Worm (Caenorhabditis elegans) whole organism, mixed stage, embryonic: Measurements from ENCODE around the gene taf-6.1.

Source experiments
- ces-1 ChIP-seq: fragments of 150-350 bp; optimal IDR thresholded peaks from 2 replicates; lab custom pipeline; 2014; ENCODE audit warnings: missing biosample characterization, missing genetic modification reagents, missing genetic modification characterization
- cnd-1 ChIP-seq: fragments of 200-800 bp; sonication (Bioruptor generic); optimal IDR thresholded peaks from 2 replicates; lab custom pipeline; 2018; ENCODE audit warnings: mild to moderate bottlenecking, missing genetic modification characterization, missing compliant biosample characterization
- flh-1 ChIP-seq: fragments of 200-800 bp; sonication (Bioruptor generic); optimal IDR thresholded peaks from 2 replicates; lab custom pipeline; 2018; ENCODE audit warnings: mild to moderate bottlenecking, missing genetic modification characterization, moderate library complexity, missing compliant biosample characterization

- TF ChIP-seq ces-1 = no peak
- TF ChIP-seq cnd-1 (tag; lab: Kevin White, UChicago) = no peak
- TF ChIP-seq flh-1 (GFP tag; lab: Kevin White, UChicago) = no peak
Measured at ce11 chrII:1105291-1105690, 22.5 kb upstream of the taf-6.1 start.
